Fruit fly (Drosophila melanogaster): ENCODE data around the gene CG13114.

dm6 chr2L:9502786-9503443 is 42.7 kb upstream of the CG13114 start:
- no peak for TF ChIP-seq CTCF (optimal IDR thresholded peaks at IDR 0.05)
- TF ChIP-seq CG8478 (optimal IDR thresholded peaks at IDR 0.05) = no peak

All from S2 (cell line).